Fruit fly (Drosophila melanogaster) whole organism, embryonic: ENCODE measurements around the gene CG32564.

Experiments used
- Blimp-1 ChIP-seq: fragments of 200-800 bp; sonication (Bioruptor generic); optimal IDR thresholded peaks from 3 replicates; lab custom pipeline; 2018; ENCODE audit warnings: missing biosample characterization, missing genetic modification characterization, mild to moderate bottlenecking, moderate library complexity, missing genetic modification reagents
- CG10543 ChIP-seq: fragments of 200-800 bp; sonication (Bioruptor generic); optimal IDR thresholded peaks from 3 replicates; lab custom pipeline; 2017; ENCODE audit warnings: missing biosample characterization, mild to moderate bottlenecking, missing genetic modification characterization, moderate library complexity
- CG10959 ChIP-seq: fragments of 200-800 bp; sonication (Bioruptor generic); IDR thresholded peaks from 2 replicates; pipeline ENCODE4 v1.3.6; 2022; ENCODE audit warnings: missing biosample characterization, missing genetic modification characterization
- CG11696 ChIP-seq: fragments of 200-800 bp; sonication (Bioruptor generic); IDR thresholded peaks from 2 replicates; pipeline ENCODE4 v1.3.6; 2022; ENCODE audit warnings: missing biosample characterization, missing genetic modification characterization
- CG12659 ChIP-seq: fragments of 200-800 bp; sonication (Bioruptor generic); optimal IDR thresholded peaks from 3 replicates; lab custom pipeline; 2017; ENCODE audit warnings: mild to moderate bottlenecking, missing biosample characterization, missing genetic modification reagents, missing genetic modification characterization
- CG12769 ChIP-seq: fragments of 200-800 bp; sonication (Bioruptor generic); optimal IDR thresholded peaks from 2 replicates; lab custom pipeline; 2019; ENCODE audit warnings: missing biosample characterization, mild to moderate bottlenecking, missing genetic modification characterization, moderate library complexity
- CG15601 ChIP-seq: fragments of 200-800 bp; sonication (Bioruptor generic); optimal IDR thresholded peaks from 3 replicates; lab custom pipeline; 2019; ENCODE audit warnings: missing biosample characterization, mild to moderate bottlenecking, missing genetic modification characterization, moderate library complexity
- CG17328 ChIP-seq: fragments of 200-800 bp; sonication (Bioruptor generic); IDR thresholded peaks from 2 replicates; pipeline ENCODE4 v1.3.6; 2022; ENCODE audit warnings: missing biosample characterization, missing genetic modification characterization
- CG17359 ChIP-seq: fragments of 200-800 bp; sonication (Bioruptor generic); optimal IDR thresholded peaks from 3 replicates; lab custom pipeline; 2018; ENCODE audit warnings: missing biosample characterization, mild to moderate bottlenecking, missing genetic modification characterization, moderate library complexity
- CG17829 ChIP-seq: fragments of 200-800 bp; optimal IDR thresholded peaks from 2 replicates; lab custom pipeline; 2019; ENCODE audit warnings: missing biosample characterization, mild to moderate bottlenecking, missing genetic modification characterization, moderate library complexity
- CG18476 ChIP-seq: fragments of 200-800 bp; sonication (Bioruptor generic); optimal IDR thresholded peaks from 2 replicates; lab custom pipeline; 2016; ENCODE audit warnings: missing biosample characterization, mild to moderate bottlenecking, missing genetic modification characterization
- CG2116 ChIP-seq: fragments of 200-800 bp; sonication (Bioruptor generic); optimal IDR thresholded peaks from 3 replicates; lab custom pipeline; 2018; ENCODE audit warnings: missing biosample characterization, mild to moderate bottlenecking, missing genetic modification characterization
- CG3847 ChIP-seq: fragments of 200-800 bp; sonication (Bioruptor generic); IDR thresholded peaks from 2 replicates; pipeline ENCODE4 v1.3.6; 2022; ENCODE audit warnings: missing biosample characterization, missing genetic modification characterization
- CG4282 ChIP-seq: fragments of 200-800 bp; sonication (Bioruptor generic); optimal IDR thresholded peaks from 2 replicates; lab custom pipeline; 2016; ENCODE audit warnings: missing biosample characterization, missing genetic modification characterization
- CG6272 ChIP-seq: fragments of 200-800 bp; sonication (Bioruptor generic); IDR thresholded peaks from 2 replicates; pipeline ENCODE4 v1.3.6; 2022; ENCODE audit warnings: missing biosample characterization, missing genetic modification characterization
- CG6654 ChIP-seq: fragments of 200-800 bp; sonication (Bioruptor generic); optimal IDR thresholded peaks from 2 replicates; lab custom pipeline; 2017; ENCODE audit warnings: missing biosample characterization, mild to moderate bottlenecking, missing genetic modification characterization
- CG7357 ChIP-seq: fragments of 200-800 bp; sonication (Bioruptor generic); IDR thresholded peaks from 3 replicates; pipeline ENCODE4 v1.3.6; 2022; ENCODE audit warnings: missing biosample characterization, missing genetic modification characterization
- CG8290 ChIP-seq, 3 experiments: fragments of 200-800 bp; sonication (Bioruptor generic); optimal IDR thresholded peaks; 2 replicates each; lab custom pipeline; 2016 to 2019; ENCODE audit warnings: missing biosample characterization in 3 of 3, missing genetic modification characterization in 3 of 3, mild to moderate bottlenecking in 2 of 3, moderate library complexity in 1 of 3
- CG8359 ChIP-seq: fragments of 200-800 bp; sonication (Bioruptor generic); optimal IDR thresholded peaks from 2 replicates; lab custom pipeline; 2017; ENCODE audit warnings: missing biosample characterization, mild to moderate bottlenecking, missing genetic modification characterization, borderline replicate concordance
- CG8478 ChIP-seq: fragments of >200 bp; optimal IDR thresholded peaks from 2 replicates; lab custom pipeline; 2018
- D19A ChIP-seq: fragments of 200-800 bp; optimal IDR thresholded peaks from 3 replicates; lab custom pipeline; 2019; ENCODE audit warnings: missing biosample characterization, mild to moderate bottlenecking, missing genetic modification characterization, moderate library complexity
- ERR ChIP-seq: fragments of 200-800 bp; sonication (Bioruptor generic); optimal IDR thresholded peaks from 2 replicates; lab custom pipeline; 2016; ENCODE audit warnings: missing biosample characterization, missing genetic modification characterization
- Fer1 ChIP-seq: fragments of 200-800 bp; sonication (Bioruptor generic); optimal IDR thresholded peaks from 2 replicates; lab custom pipeline; 2017; ENCODE audit warnings: missing biosample characterization, mild to moderate bottlenecking, missing genetic modification characterization
- Hr78 ChIP-seq, 2 experiments: fragments of 200-800 bp in 1 of 2; fragments of >200 bp in 1 of 2; sonication (Bioruptor generic) in 1 of 2; optimal IDR thresholded peaks; 2 replicates each; lab custom pipeline; 2017 to 2019; ENCODE audit warnings: missing biosample characterization in 2 of 2, missing genetic modification characterization in 2 of 2, mild to moderate bottlenecking in 1 of 2, moderate library complexity in 1 of 2
- NFAT ChIP-seq: fragments of 200-800 bp; sonication (Bioruptor generic); IDR thresholded peaks from 2 replicates; pipeline ENCODE4 v1.3.6; 2022; ENCODE audit warnings: missing biosample characterization, missing genetic modification characterization
- Nf-YC ChIP-seq: fragments of 200-800 bp; optimal IDR thresholded peaks from 3 replicates; lab custom pipeline; 2019; ENCODE audit warnings: missing biosample characterization, mild to moderate bottlenecking, missing genetic modification characterization, moderate library complexity
- Oaz ChIP-seq: fragments of 200-800 bp; sonication (Bioruptor generic); IDR thresholded peaks from 2 replicates; pipeline ENCODE4 v1.3.6; 2022; ENCODE audit warnings: missing biosample characterization, missing genetic modification characterization
- Sox100B ChIP-seq: fragments of 200-800 bp; sonication (Bioruptor generic); optimal IDR thresholded peaks from 3 replicates; lab custom pipeline; 2018; ENCODE audit warnings: missing biosample characterization, mild to moderate bottlenecking, missing genetic modification characterization
- Sox102F ChIP-seq: fragments of 200-800 bp; sonication (Bioruptor generic); optimal IDR thresholded peaks from 2 replicates; lab custom pipeline; 2018; ENCODE audit warnings: missing biosample characterization, mild to moderate bottlenecking, missing genetic modification characterization, moderate library complexity
- ap ChIP-seq: fragments of 200-800 bp; sonication (Bioruptor generic); IDR thresholded peaks from 2 replicates; pipeline ENCODE4 v1.3.6; 2022; ENCODE audit warnings: missing biosample characterization, missing genetic modification characterization
- ara ChIP-seq: fragments of 200-800 bp; sonication (Bioruptor generic); IDR thresholded peaks from 2 replicates; pipeline ENCODE4 v1.3.6; 2022; ENCODE audit warnings: missing biosample characterization, missing genetic modification characterization
- ase ChIP-seq: fragments of 200-800 bp; sonication (Bioruptor generic); IDR thresholded peaks from 3 replicates; pipeline ENCODE4 v1.3.6; 2022; ENCODE audit warnings: missing biosample characterization, missing genetic modification characterization
- chif ChIP-seq, 2 experiments: fragments of 200-800 bp; sonication (Bioruptor generic); optimal IDR thresholded peaks; 3 replicates each; lab custom pipeline; 2016; ENCODE audit warnings: missing biosample characterization in 2 of 2, missing genetic modification characterization in 2 of 2
- crc ChIP-seq: fragments of 200-800 bp; sonication (Bioruptor generic); optimal IDR thresholded peaks from 2 replicates; lab custom pipeline; 2016; ENCODE audit warnings: missing biosample characterization, missing genetic modification characterization
- dm ChIP-seq: fragments of 200-800 bp; sonication (Bioruptor generic); optimal IDR thresholded peaks from 3 replicates; lab custom pipeline; 2016; ENCODE audit warnings: missing biosample characterization, missing genetic modification characterization
- esg ChIP-seq: fragments of 200-800 bp; sonication (Bioruptor generic); conservative IDR thresholded peaks from 2 replicates; pipeline ENCODE4 v1.3.6; 2022; ENCODE audit warnings: missing biosample characterization, missing genetic modification characterization
- fu2 ChIP-seq: fragments of 200-800 bp; sonication (Bioruptor generic); optimal IDR thresholded peaks from 2 replicates; lab custom pipeline; 2016; ENCODE audit warnings: missing biosample characterization, missing genetic modification characterization
- grau ChIP-seq: fragments of 200-800 bp; optimal IDR thresholded peaks from 3 replicates; lab custom pipeline; 2019; ENCODE audit warnings: missing biosample characterization, mild to moderate bottlenecking, missing genetic modification characterization, moderate library complexity
- gsb ChIP-seq: fragments of 200-800 bp; sonication (Bioruptor generic); IDR thresholded peaks from 2 replicates; pipeline ENCODE4 v1.3.6; 2022; ENCODE audit warnings: missing biosample characterization, missing genetic modification characterization
- hth ChIP-seq: fragments of >200 bp; optimal IDR thresholded peaks from 2 replicates; lab custom pipeline; 2017; ENCODE audit warnings: inconsistent platforms
- kah ChIP-seq: fragments of 200-800 bp; sonication (Bioruptor generic); optimal IDR thresholded peaks from 2 replicates; lab custom pipeline; 2018; ENCODE audit warnings: missing biosample characterization, mild to moderate bottlenecking, missing genetic modification characterization
- otp ChIP-seq: fragments of 200-800 bp; sonication (Bioruptor generic); IDR thresholded peaks from 3 replicates; pipeline ENCODE4, ENCODE4 v1.3.6; 2022; ENCODE audit warnings: missing biosample characterization, missing genetic modification characterization
- prd ChIP-seq, 3 experiments: fragments of >200 bp in 2 of 3; fragments of 200-800 bp in 1 of 3; sonication (Bioruptor generic) in 1 of 3; optimal IDR thresholded peaks in 2 of 3; IDR thresholded peaks in 1 of 3; 2 replicates in 2 of 3; 3 replicates in 1 of 3; pipeline versions ENCODE4 v1.3.6 to Lab custom; 2017 to 2022; ENCODE audit warnings: missing biosample characterization in 1 of 3, missing genetic modification characterization in 1 of 3
- salm ChIP-seq: fragments of 200-800 bp; sonication (Bioruptor generic); optimal IDR thresholded peaks from 2 replicates; lab custom pipeline; 2018; ENCODE audit warnings: missing biosample characterization, mild to moderate bottlenecking, missing genetic modification characterization
- slbo ChIP-seq: fragments of 200-800 bp; sonication (Bioruptor generic); IDR thresholded peaks from 2 replicates; pipeline ENCODE4 v1.3.6; 2022; ENCODE audit warnings: missing biosample characterization, missing genetic modification characterization
- slp2 ChIP-seq: fragments of 200-800 bp; sonication (Bioruptor generic); optimal IDR thresholded peaks from 2 replicates; lab custom pipeline; 2016; ENCODE audit warnings: missing biosample characterization, missing genetic modification characterization
- ssp ChIP-seq: fragments of 200-800 bp; sonication (Bioruptor generic); IDR thresholded peaks from 2 replicates; pipeline ENCODE4 v1.3.6; 2022; ENCODE audit warnings: missing biosample characterization, missing genetic modification characterization
- tgo ChIP-seq: fragments of 200-800 bp; sonication (Bioruptor generic); IDR thresholded peaks from 3 replicates; pipeline ENCODE4 v1.3.6; 2022; ENCODE audit warnings: missing biosample characterization, missing genetic modification characterization
- usp ChIP-seq: fragments of >200 bp; optimal IDR thresholded peaks from 2 replicates; lab custom pipeline; 2017; ENCODE audit warnings: missing biosample characterization, missing genetic modification characterization
- wek ChIP-seq: fragments of 200-800 bp; sonication (Bioruptor generic); optimal IDR thresholded peaks from 3 replicates; lab custom pipeline; 2018; ENCODE audit warnings: missing biosample characterization, mild to moderate bottlenecking, missing genetic modification characterization, moderate library complexity

The CG32564 gene

DNA sequence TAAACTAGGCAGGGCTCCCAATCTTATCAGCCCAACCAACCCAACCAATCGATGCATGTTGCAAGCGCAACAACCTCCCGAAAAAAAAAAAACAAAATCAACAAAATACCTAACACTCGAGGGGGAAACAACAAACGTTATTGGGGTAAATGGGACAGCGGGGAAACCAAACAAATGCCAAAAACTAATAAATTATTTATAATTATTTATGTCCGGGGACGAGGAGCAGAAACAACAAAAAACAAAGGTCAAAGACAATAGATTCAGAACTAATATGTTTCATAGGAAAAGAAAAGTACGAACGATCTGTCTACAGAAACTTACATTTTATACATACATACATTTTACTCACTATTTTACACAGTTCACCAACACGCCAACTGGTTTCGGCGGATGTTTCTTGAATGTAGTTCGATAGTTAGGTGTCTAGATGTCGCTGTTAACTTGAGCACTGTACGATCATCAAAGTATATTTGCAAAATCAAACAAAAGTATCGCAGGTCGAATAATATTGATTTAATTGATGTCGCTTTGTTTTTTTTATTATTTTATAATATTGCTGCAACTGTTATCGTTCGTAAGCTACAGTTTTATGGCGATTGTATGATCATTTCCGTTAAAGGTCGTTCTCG lies 30.5 kb upstream of the CG32564 start (continued):
- TF ChIP-seq CG2116 (GFP tag; lab: Kevin White, UChicago) = no peak
- TF ChIP-seq CG10543 (GFP tag; lab: Kevin White, UChicago) = no peak
- TF ChIP-seq ap (GFP tag; lab: Robert Waterston, UW) = no peak
- no peak for TF ChIP-seq salm (tag; lab: Kevin White, UChicago)
- TF ChIP-seq D19A = no peak
- TF ChIP-seq CG12769 (tag; lab: Kevin White, UChicago) = no peak
- TF ChIP-seq CG8478 (lab: Kevin White, UChicago) = no peak
- TF ChIP-seq usp (GFP tag; lab: Kevin White, UChicago) = no peak
- no peak for TF ChIP-seq CG8359
- TF ChIP-seq CG4282 (GFP tag; lab: Kevin White, UChicago) = no peak
- TF ChIP-seq slp2 = no peak
- TF ChIP-seq hth = no peak
- TF ChIP-seq slbo (GFP tag; lab: Robert Waterston, UW) = peak; percentile 62; the same call in 1 of the 2 replicates
- peak; percentile 27 for TF ChIP-seq CG15601 (tag; lab: Kevin White, UChicago)
- no peak for TF ChIP-seq ERR (GFP tag; lab: Kevin White, UChicago)
- peak in 1 of 2 experiments; percentile 50 for TF ChIP-seq chif (GFP tag; optimal IDR thresholded peaks at IDR 0.05; lab: Kevin White, UChicago)
- no peak for TF ChIP-seq tgo (GFP tag; lab: Robert Waterston, UW)
- TF ChIP-seq CG17328 = no peak
- no peak for TF ChIP-seq crc (GFP tag; lab: Kevin White, UChicago)
- TF ChIP-seq ase (GFP tag; lab: Robert Waterston, UW) = no peak
- TF ChIP-seq CG18476 (GFP tag; lab: Kevin White, UChicago) = no peak
- peak; percentile 68; the same call in 1 of the 2 replicates for TF ChIP-seq NFAT (GFP tag; lab: Robert Waterston, UW)
- no peak for TF ChIP-seq esg (GFP tag; lab: Robert Waterston, UW)
- TF ChIP-seq CG8290 (GFP tag; optimal IDR thresholded peaks at IDR 0.05; lab: Kevin White, UChicago) = peak; percentile 61
- TF ChIP-seq CG8290 (tag; optimal IDR thresholded peaks at IDR 0.05; lab: Kevin White, UChicago) = peak; percentile 38 to 74
- TF ChIP-seq CG6654 (GFP tag; lab: Kevin White, UChicago) = peak; percentile 60
- peak; percentile 42 for TF ChIP-seq Sox102F
- TF ChIP-seq dm (GFP tag; lab: Kevin White, UChicago) = no peak
- TF ChIP-seq CG6272 (GFP tag; lab: Robert Waterston, UW) = no peak
- TF ChIP-seq otp = no peak
- no peak for TF ChIP-seq CG7357
- TF ChIP-seq kah (GFP tag; lab: Kevin White, UChicago) = no peak
- TF ChIP-seq CG10959 (GFP tag; lab: Robert Waterston, UW) = no peak
- TF ChIP-seq Fer1 = no peak
- TF ChIP-seq gsb (GFP tag; lab: Robert Waterston, UW) = no peak
- TF ChIP-seq prd (optimal IDR thresholded peaks at IDR 0.05; lab: Kevin White, UChicago) = no peak
- TF ChIP-seq prd (GFP tag; IDR thresholded peaks at IDR 0.05; lab: Robert Waterston, UW) = no peak
- TF ChIP-seq ssp (GFP tag; lab: Robert Waterston, UW) = peak; percentile 17; the same call in 1 of the 2 replicates
- peak; percentile 28 for TF ChIP-seq CG12659
- peak; percentile 32 for TF ChIP-seq CG17359 (tag; lab: Kevin White, UChicago)
- peak in 1 of 2 experiments; percentile 70 for TF ChIP-seq Hr78 (GFP tag; optimal IDR thresholded peaks at IDR 0.05; lab: Kevin White, UChicago)
- peak; percentile 21; the same call in 1 of the 2 replicates for TF ChIP-seq CG3847
- TF ChIP-seq wek (GFP tag; lab: Kevin White, UChicago) = no peak
- TF ChIP-seq grau (tag; lab: Kevin White, UChicago) = peak; percentile 37
- TF ChIP-seq Blimp-1 (GFP tag; lab: Kevin White, UChicago) = peak; percentile 8
- TF ChIP-seq Sox100B (GFP tag; lab: Kevin White, UChicago) = no peak
- TF ChIP-seq Oaz (GFP tag; lab: Robert Waterston, UW) = no peak
- TF ChIP-seq ara (GFP tag; lab: Robert Waterston, UW) = no peak
- TF ChIP-seq fu2 (GFP tag; lab: Kevin White, UChicago) = no peak
- peak; percentile 13 for TF ChIP-seq Nf-YC
- peak; percentile 27 for TF ChIP-seq CG17829 (tag; lab: Kevin White, UChicago)
- TF ChIP-seq CG11696 (GFP tag; lab: Robert Waterston, UW) = no peak
